Worm (Caenorhabditis elegans): ENCODE measurements around the gene Y52D5A.2.

DNA sequence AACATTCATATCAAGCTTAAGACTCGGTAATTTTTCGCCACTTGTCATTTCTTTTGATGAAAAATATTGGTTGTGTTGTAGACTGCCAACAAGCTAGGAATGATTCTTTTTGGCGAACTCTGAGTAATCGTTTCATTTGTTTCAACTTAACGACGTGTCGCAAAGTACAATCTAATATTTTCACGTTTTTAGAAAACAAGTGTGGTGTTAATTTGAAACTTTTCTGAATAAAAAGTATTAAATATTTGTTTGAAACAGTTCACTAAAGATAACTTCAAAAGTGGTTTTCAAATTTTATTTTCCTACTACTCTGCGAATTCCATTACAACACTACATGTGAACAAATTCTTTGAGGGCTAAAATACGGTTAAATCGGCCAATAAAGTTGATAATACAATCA is 12.2 kb upstream of the Y52D5A.2 start, which contains the start of gene T11F8.4:
- TF ChIP-seq K12H6.12 (tag; optimal IDR thresholded peaks at IDR 0.05) (no peak), F57A8.1 (GFP tag; optimal IDR thresholded peaks at IDR 0.05) (no peak), dpff-1 (tag; optimal IDR thresholded peaks at IDR 0.05) (no peak), rcor-1 (GFP tag; IDR thresholded peaks at IDR 0.05) (no peak), unc-62 (GFP tag; optimal IDR thresholded peaks at IDR 0.05) (no peak), mes-4 (tag; optimal IDR thresholded peaks at IDR 0.05) (no peak), lin-35 (GFP tag; optimal IDR thresholded peaks at IDR 0.05) (no peak), nfya-1 (tag; optimal IDR thresholded peaks at IDR 0.05; ENCODE audit: borderline replicate concordance, insufficient read depth) (no peak), akir-1 (GFP tag; optimal IDR thresholded peaks at IDR 0.05) (no peak), Y56A3A.18 (GFP tag; IDR thresholded peaks at IDR 0.05) (no peak), snpc-1.1 (tag; optimal IDR thresholded peaks at IDR 0.05; ENCODE audit: insufficient read depth) (no peak), hmg-1.2 (GFP tag; IDR thresholded peaks at IDR 0.05) (no peak)

Data from whole organism, young adult.